Fruit fly (Drosophila melanogaster) whole organism, embryonic: ENCODE results near the gene plx.
A peak's percentile ranks its signal among the peaks of the same experiment; 100 is the strongest.

ENCODE experiments used
- B-H2 ChIP-seq: fragments of 200-800 bp; sonication (Bioruptor generic); optimal IDR thresholded peaks from 2 replicates; lab custom pipeline; 2018; ENCODE audit warnings: missing biosample characterization, mild to moderate bottlenecking, missing genetic modification characterization
- CG10654 ChIP-seq: fragments of 200-800 bp; sonication (Bioruptor generic); optimal IDR thresholded peaks from 2 replicates; lab custom pipeline; 2016; ENCODE audit warnings: missing biosample characterization, missing genetic modification characterization
- CG11085 ChIP-seq: fragments of 200-800 bp; sonication (Bioruptor generic); IDR thresholded peaks from 2 replicates; pipeline ENCODE4 v1.3.6; 2022; ENCODE audit warnings: missing biosample characterization, missing genetic modification characterization
- CG12219 ChIP-seq: fragments of 200-800 bp; sonication (Bioruptor generic); optimal IDR thresholded peaks from 3 replicates; lab custom pipeline; 2018; ENCODE audit warnings: missing biosample characterization, mild to moderate bottlenecking, missing genetic modification characterization
- CG12942 ChIP-seq: fragments of 200-800 bp; sonication (Bioruptor generic); optimal IDR thresholded peaks from 3 replicates; lab custom pipeline; 2016; ENCODE audit warnings: missing biosample characterization, missing genetic modification characterization
- CG13123 ChIP-seq: fragments of 200-800 bp; sonication (Bioruptor generic); optimal IDR thresholded peaks from 2 replicates; lab custom pipeline; 2016; ENCODE audit warnings: missing biosample characterization, missing genetic modification characterization
- CG14965 ChIP-seq: fragments of 200-800 bp; sonication (Bioruptor generic); optimal IDR thresholded peaks from 2 replicates; lab custom pipeline; 2016; ENCODE audit warnings: missing biosample characterization, missing genetic modification characterization, borderline replicate concordance
- CG15479 ChIP-seq: fragments of 200-800 bp; sonication (Bioruptor generic); optimal IDR thresholded peaks from 3 replicates; lab custom pipeline; 2019; ENCODE audit warnings: missing biosample characterization, mild to moderate bottlenecking, missing genetic modification characterization, moderate library complexity
- CG16815 ChIP-seq: fragments of 200-800 bp; sonication (Bioruptor generic); optimal IDR thresholded peaks from 3 replicates; lab custom pipeline; 2017; ENCODE audit warnings: missing biosample characterization, mild to moderate bottlenecking, missing genetic modification characterization
- CG17568 ChIP-seq: fragments of 200-800 bp; sonication (Bioruptor generic); optimal IDR thresholded peaks from 2 replicates; lab custom pipeline; 2018; ENCODE audit warnings: missing biosample characterization, mild to moderate bottlenecking, missing genetic modification characterization, moderate library complexity
- CG17802 ChIP-seq: fragments of 200-800 bp; sonication (Bioruptor generic); optimal IDR thresholded peaks from 2 replicates; lab custom pipeline; 2018; ENCODE audit warnings: missing biosample characterization, mild to moderate bottlenecking, missing genetic modification characterization, moderate library complexity
- CG18599 ChIP-seq: fragments of 200-800 bp; sonication (Bioruptor generic); optimal IDR thresholded peaks from 3 replicates; lab custom pipeline; 2017; ENCODE audit warnings: missing biosample characterization, missing genetic modification characterization, mild to moderate bottlenecking, moderate library complexity, missing genetic modification reagents
- CG2116 ChIP-seq: fragments of 200-800 bp; sonication (Bioruptor generic); optimal IDR thresholded peaks from 3 replicates; lab custom pipeline; 2018; ENCODE audit warnings: missing biosample characterization, mild to moderate bottlenecking, missing genetic modification characterization
- CG3407 ChIP-seq: fragments of 200-800 bp; sonication (Bioruptor generic); optimal IDR thresholded peaks from 2 replicates; lab custom pipeline; 2018; ENCODE audit warnings: missing biosample characterization, mild to moderate bottlenecking, missing genetic modification characterization
- CG4282 ChIP-seq: fragments of 200-800 bp; sonication (Bioruptor generic); optimal IDR thresholded peaks from 2 replicates; lab custom pipeline; 2016; ENCODE audit warnings: missing biosample characterization, missing genetic modification characterization
- CG7928 ChIP-seq: fragments of 200-800 bp; sonication (Bioruptor generic); optimal IDR thresholded peaks from 2 replicates; lab custom pipeline; 2017; ENCODE audit warnings: missing biosample characterization, mild to moderate bottlenecking, missing genetic modification characterization
- CG8290 ChIP-seq, 3 experiments: fragments of 200-800 bp; sonication (Bioruptor generic); optimal IDR thresholded peaks; 2 replicates each; lab custom pipeline; 2016 to 2019; ENCODE audit warnings: missing biosample characterization in 3 of 3, missing genetic modification characterization in 3 of 3, mild to moderate bottlenecking in 2 of 3, moderate library complexity in 1 of 3
- CG8388 ChIP-seq: fragments of 200-800 bp; sonication (Bioruptor generic); optimal IDR thresholded peaks from 2 replicates; lab custom pipeline; 2019; ENCODE audit warnings: missing biosample characterization, mild to moderate bottlenecking, missing genetic modification characterization, moderate library complexity
- CG8924 ChIP-seq: fragments of 200-800 bp; optimal IDR thresholded peaks from 3 replicates; lab custom pipeline; 2019; ENCODE audit warnings: missing biosample characterization, mild to moderate bottlenecking, missing genetic modification characterization, moderate library complexity
- Dll ChIP-seq: fragments of 200-800 bp; sonication (Bioruptor generic); IDR thresholded peaks from 4 replicates; pipeline ENCODE4 v1.3.6; 2022; ENCODE audit warnings: missing biosample characterization, missing genetic modification characterization; ENCODE audit not compliant: partially characterized antibody
- Hmr ChIP-seq: fragments of 200-800 bp; sonication (Bioruptor generic); optimal IDR thresholded peaks from 3 replicates; lab custom pipeline; 2017; ENCODE audit warnings: mild to moderate bottlenecking, missing biosample characterization, missing genetic modification reagents, missing genetic modification characterization
- Hr78 ChIP-seq, 2 experiments: fragments of 200-800 bp in 1 of 2; fragments of >200 bp in 1 of 2; sonication (Bioruptor generic) in 1 of 2; optimal IDR thresholded peaks; 2 replicates each; lab custom pipeline; 2017 to 2019; ENCODE audit warnings: missing biosample characterization in 2 of 2, missing genetic modification characterization in 2 of 2, mild to moderate bottlenecking in 1 of 2, moderate library complexity in 1 of 2
- Jarid2 ChIP-seq: fragments of 200-800 bp; sonication (Bioruptor generic); optimal IDR thresholded peaks from 3 replicates; lab custom pipeline; 2017; ENCODE audit warnings: mild to moderate bottlenecking, missing biosample characterization, missing genetic modification reagents, missing genetic modification characterization
- NFAT ChIP-seq: fragments of 200-800 bp; sonication (Bioruptor generic); IDR thresholded peaks from 2 replicates; pipeline ENCODE4 v1.3.6; 2022; ENCODE audit warnings: missing biosample characterization, missing genetic modification characterization
- Pdp1 ChIP-seq, 2 experiments: fragments of 200-800 bp; sonication (Bioruptor generic); optimal IDR thresholded peaks; 3 replicates each; lab custom pipeline; 2016; ENCODE audit warnings: missing biosample characterization in 2 of 2, missing genetic modification characterization in 2 of 2, mild to moderate bottlenecking in 1 of 2, moderate library complexity in 1 of 2
- Spps ChIP-seq: fragments of 200-800 bp; sonication (Bioruptor generic); optimal IDR thresholded peaks from 2 replicates; lab custom pipeline; 2018; ENCODE audit warnings: missing biosample characterization, mild to moderate bottlenecking, missing genetic modification characterization
- Sry-β ChIP-seq: fragments of 200-800 bp; sonication (Bioruptor generic); optimal IDR thresholded peaks from 2 replicates; lab custom pipeline; 2018; ENCODE audit warnings: missing biosample characterization, mild to moderate bottlenecking, missing genetic modification characterization, moderate library complexity
- Trl ChIP-seq, 3 experiments: fragments of >200 bp in 2 of 3; fragments of 200-800 bp in 1 of 3; sonication (Bioruptor generic) in 1 of 3; optimal IDR thresholded peaks; 2 replicates in 1 of 3; 3 replicates in 2 of 3; lab custom pipeline; 2016 to 2017; ENCODE audit warnings: missing biosample characterization in 1 of 3, missing genetic modification characterization in 1 of 3
- bcd ChIP-seq: fragments of 200-800 bp; sonication (Bioruptor generic); optimal IDR thresholded peaks from 2 replicates; lab custom pipeline; 2017; ENCODE audit warnings: missing biosample characterization, mild to moderate bottlenecking, missing genetic modification characterization
- cg ChIP-seq: fragments of 200-800 bp; sonication (Bioruptor generic); optimal IDR thresholded peaks from 3 replicates; lab custom pipeline; 2019; ENCODE audit warnings: missing biosample characterization, mild to moderate bottlenecking, missing genetic modification characterization, moderate library complexity
- crol ChIP-seq: fragments of 200-800 bp; sonication (Bioruptor generic); IDR thresholded peaks from 2 replicates; pipeline ENCODE4 v1.3.6; 2022; ENCODE audit warnings: missing biosample characterization, missing genetic modification characterization
- fd102C ChIP-seq: fragments of 200-800 bp; sonication (Bioruptor generic); optimal IDR thresholded peaks from 2 replicates; lab custom pipeline; 2018; ENCODE audit warnings: missing biosample characterization, mild to moderate bottlenecking, missing genetic modification characterization, moderate library complexity
- fd3F ChIP-seq: fragments of 200-800 bp; sonication (Bioruptor generic); optimal IDR thresholded peaks from 2 replicates; lab custom pipeline; 2018; ENCODE audit warnings: missing biosample characterization, mild to moderate bottlenecking, missing genetic modification characterization, moderate library complexity
- fd96Cb ChIP-seq: fragments of 200-800 bp; sonication (Bioruptor generic); optimal IDR thresholded peaks from 2 replicates; lab custom pipeline; 2018; ENCODE audit warnings: missing biosample characterization, mild to moderate bottlenecking, missing genetic modification characterization, moderate library complexity
- ham ChIP-seq: fragments of 200-800 bp; sonication (Bioruptor generic); IDR thresholded peaks from 2 replicates; pipeline ENCODE4 v1.3.6; 2022; ENCODE audit warnings: missing biosample characterization, missing genetic modification characterization
- jing ChIP-seq: fragments of 200-800 bp; sonication (Bioruptor generic); optimal IDR thresholded peaks from 2 replicates; lab custom pipeline; 2018; ENCODE audit warnings: missing biosample characterization, mild to moderate bottlenecking, missing genetic modification characterization
- ro ChIP-seq: fragments of 200-800 bp; sonication (Bioruptor generic); IDR thresholded peaks from 2 replicates; pipeline ENCODE4 v1.3.6; 2022; ENCODE audit warnings: missing biosample characterization, missing genetic modification characterization
- sd ChIP-seq: fragments of 200-800 bp; sonication (Bioruptor generic); optimal IDR thresholded peaks from 3 replicates; lab custom pipeline; 2018; ENCODE audit warnings: missing biosample characterization, mild to moderate bottlenecking, missing genetic modification characterization, moderate library complexity
- sens ChIP-seq: fragments of 200-800 bp; sonication (Bioruptor generic); peaks from one replicate; lab custom pipeline; 2016; ENCODE audit warnings: missing biosample characterization, missing genetic modification characterization
- sug ChIP-seq: fragments of 200-800 bp; optimal IDR thresholded peaks from 2 replicates; lab custom pipeline; 2019; ENCODE audit warnings: missing biosample characterization, mild to moderate bottlenecking, missing genetic modification characterization, moderate library complexity
- ttk ChIP-seq: fragments of 200-800 bp; sonication (Bioruptor generic); IDR thresholded peaks from 2 replicates; pipeline ENCODE4 v2.1.2; 2022; ENCODE audit warnings: missing biosample characterization, missing genetic modification characterization
- usp ChIP-seq: fragments of >200 bp; optimal IDR thresholded peaks from 2 replicates; lab custom pipeline; 2017; ENCODE audit warnings: missing biosample characterization, missing genetic modification characterization
- zen ChIP-seq: fragments of 200-800 bp; sonication (Bioruptor generic); optimal IDR thresholded peaks from 3 replicates; lab custom pipeline; 2018; ENCODE audit warnings: missing biosample characterization, mild to moderate bottlenecking, missing genetic modification characterization, moderate library complexity
- zf30C ChIP-seq: fragments of 200-800 bp; sonication (Bioruptor generic); optimal IDR thresholded peaks from 3 replicates; lab custom pipeline; 2018; ENCODE audit warnings: missing biosample characterization, mild to moderate bottlenecking, missing genetic modification characterization
- zfh1 ChIP-seq: fragments of 200-800 bp; sonication (Bioruptor generic); IDR thresholded peaks from 3 replicates; pipeline ENCODE4 v1.3.6; 2022; ENCODE audit warnings: missing biosample characterization, missing genetic modification characterization

Gene plx

DNA sequence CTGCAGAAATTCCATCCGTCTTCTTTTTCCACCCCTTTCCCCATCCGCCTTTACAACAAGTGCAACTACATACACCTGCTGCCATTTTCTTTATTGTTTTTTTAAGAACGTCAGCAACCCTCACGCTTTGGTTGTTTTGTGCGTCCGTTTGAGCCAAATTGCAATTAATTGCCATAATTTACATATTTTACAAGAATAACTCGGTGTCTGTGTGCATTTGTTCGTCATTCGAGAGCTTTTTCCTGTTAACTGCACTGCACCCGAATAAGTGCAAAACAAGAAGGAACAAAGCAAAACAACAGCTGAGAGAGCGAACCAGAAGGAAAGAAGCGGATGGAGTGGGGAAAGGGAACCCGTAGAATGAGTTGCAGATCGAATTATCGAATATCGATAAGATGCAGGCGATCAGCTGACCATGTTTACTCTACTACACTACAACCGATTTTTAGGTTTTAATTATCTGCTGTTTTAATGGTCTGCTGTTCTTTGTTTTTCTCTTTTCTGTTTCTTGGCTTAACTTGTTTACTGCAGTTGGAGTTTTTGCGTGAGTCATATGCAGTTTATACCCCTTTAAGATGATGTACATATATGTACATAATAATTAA is 14.9 kb upstream of the plx start (continued):
- TF ChIP-seq CG14965: no peak

- no peak for TF ChIP-seq CG18599 (GFP tag; lab: Kevin White, UChicago)
- no peak for TF ChIP-seq CG16815 (GFP tag; lab: Kevin White, UChicago)
- TF ChIP-seq fd102C (GFP tag; lab: Kevin White, UChicago): no peak
- no peak for TF ChIP-seq fd96Cb (tag; lab: Kevin White, UChicago)
- peak in 1 of 2 experiments; percentile 32 for TF ChIP-seq Trl (optimal IDR thresholded peaks at IDR 0.05; lab: Kevin White, UChicago)
- no peak for TF ChIP-seq Trl (GFP tag; optimal IDR thresholded peaks at IDR 0.05; lab: Kevin White, UChicago)
- peak in 1 of 2 experiments; percentile 41 for TF ChIP-seq Pdp1 (GFP tag; optimal IDR thresholded peaks at IDR 0.05; lab: Kevin White, UChicago)
- no peak for TF ChIP-seq zen (tag; lab: Kevin White, UChicago)
- TF ChIP-seq sens: peak; percentile 24
- no peak for TF ChIP-seq CG8290 (GFP tag; optimal IDR thresholded peaks at IDR 0.05; lab: Kevin White, UChicago)
- no peak for TF ChIP-seq CG8290 (tag; optimal IDR thresholded peaks at IDR 0.05; lab: Kevin White, UChicago)
- no peak for TF ChIP-seq NFAT (GFP tag; lab: Robert Waterston, UW)
- peak; percentile 35 for TF ChIP-seq zf30C (GFP tag; lab: Kevin White, UChicago)
- no peak for TF ChIP-seq B-H2
- peak; percentile 22 for TF ChIP-seq cg (GFP tag; lab: Kevin White, UChicago)
- no peak for TF ChIP-seq CG7928 (GFP tag; lab: Kevin White, UChicago)
- TF ChIP-seq CG4282 (GFP tag; lab: Kevin White, UChicago): no peak
- TF ChIP-seq CG2116 (GFP tag; lab: Kevin White, UChicago): no peak
- TF ChIP-seq ttk (GFP tag; lab: Robert Waterston, UW): no peak
- no peak for TF ChIP-seq bcd
- no peak for TF ChIP-seq CG12942 (GFP tag; lab: Kevin White, UChicago)
- TF ChIP-seq sug: peak; percentile 25
- no peak for TF ChIP-seq Hr78 (GFP tag; optimal IDR thresholded peaks at IDR 0.05; lab: Kevin White, UChicago)
- TF ChIP-seq CG15479: no peak
- TF ChIP-seq crol: peak; percentile 77
- TF ChIP-seq CG17568 (GFP tag; lab: Kevin White, UChicago): no peak
- no peak for TF ChIP-seq CG3407 (GFP tag; lab: Kevin White, UChicago)
- TF ChIP-seq CG12219 (GFP tag; lab: Kevin White, UChicago): no peak
- TF ChIP-seq ham (GFP tag; lab: Robert Waterston, UW): no peak
Measured at dm6 chr3R:5671265-5671663, 14.4 kb upstream of the plx start.

dm6 chr3R:5671795-5672657 is 13.6 kb upstream of the plx start:
- TF ChIP-seq CG11085 (GFP tag; lab: Robert Waterston, UW): no peak
- no peak for TF ChIP-seq CG10654 (GFP tag; lab: Kevin White, UChicago)
- TF ChIP-seq CG8924 (tag; lab: Kevin White, UChicago): no peak
- no peak for TF ChIP-seq jing (GFP tag; lab: Kevin White, UChicago)
- no peak for TF ChIP-seq CG13123 (GFP tag; lab: Kevin White, UChicago)
- no peak for TF ChIP-seq fd3F (GFP tag; lab: Kevin White, UChicago)
- TF ChIP-seq CG2116 (GFP tag; lab: Kevin White, UChicago): no peak
- TF ChIP-seq zfh1 (GFP tag; lab: Robert Waterston, UW): no peak
- TF ChIP-seq Dll (GFP tag; lab: Robert Waterston, UW): 0 out of 4 replicates have a peak, but pooled peaks have one; percentile 28
- peak; percentile 92 for TF ChIP-seq Sry-β
- no peak for TF ChIP-seq usp (GFP tag; lab: Kevin White, UChicago)
- no peak for TF ChIP-seq Jarid2 (GFP tag; lab: Kevin White, UChicago)
- no peak for TF ChIP-seq CG8388 (GFP tag; lab: Kevin White, UChicago)
- TF ChIP-seq Hmr: no peak
- TF ChIP-seq Spps (tag; lab: Kevin White, UChicago): no peak
- TF ChIP-seq CG17802 (tag; lab: Kevin White, UChicago): no peak
- TF ChIP-seq ro (GFP tag; lab: Robert Waterston, UW): no peak
- peak; percentile 59 for TF ChIP-seq sd
